Worm (Caenorhabditis elegans) whole organism, L1 larva: ENCODE results near the gene col-129.

Source experiments
- snpc-4 ChIP-seq: fragments of 150-350 bp; optimal IDR thresholded peaks from 2 replicates; lab custom pipeline; 2014; ENCODE audit warnings: missing biosample characterization, missing genetic modification characterization
- unc-62 ChIP-seq: fragments of 150-350 bp; optimal IDR thresholded peaks from 2 replicates; lab custom pipeline; 2014; ENCODE audit warnings: missing biosample characterization, missing genetic modification reagents, missing genetic modification characterization

DNA sequence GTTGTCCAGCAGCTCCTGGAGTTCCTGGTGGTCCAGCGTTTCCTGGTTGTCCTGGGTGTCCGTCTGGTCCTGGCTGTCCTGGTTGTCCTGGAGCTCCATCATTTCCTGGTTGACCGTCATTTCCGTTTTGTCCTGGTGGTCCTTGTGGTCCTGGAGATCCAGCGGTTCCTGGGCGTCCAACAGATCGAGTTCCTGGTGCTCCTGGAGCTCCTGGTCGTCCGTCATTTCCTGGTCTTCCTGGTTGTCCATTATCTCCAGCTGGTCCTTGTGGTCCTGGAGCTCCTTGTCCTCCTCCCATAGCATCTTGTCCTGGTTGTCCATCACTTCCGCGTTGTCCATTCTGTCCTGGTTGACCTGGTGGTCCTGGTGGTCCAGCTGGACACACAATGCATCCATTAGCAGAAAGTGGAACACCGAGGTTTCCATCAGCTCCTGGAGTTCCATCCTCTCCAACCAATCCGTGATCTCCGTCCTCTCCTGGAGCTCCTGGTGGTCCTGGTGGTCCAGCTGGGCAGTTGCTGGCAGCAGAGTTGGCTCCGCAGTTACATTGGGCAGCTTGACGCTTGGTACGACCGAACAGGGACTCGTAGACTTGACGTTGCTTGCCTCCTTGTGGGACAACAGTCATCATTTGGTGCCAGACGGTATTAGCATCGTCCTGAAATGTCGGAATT lies 1.1 kb downstream of the col-129 start:
- TF ChIP-seq unc-62 (no peak), snpc-4 (no peak)
